Fruit fly (Drosophila melanogaster) Kc167 (cell line): ENCODE data around the gene CG8034.

ENCODE experiments used
- Myc ChIP-seq: fragments of >200 bp; optimal IDR thresholded peaks from 2 replicates; lab custom pipeline; 2017; ENCODE audit warnings: missing external identifiers
- Sin3A ChIP-seq: fragments of >200 bp; optimal IDR thresholded peaks from 2 replicates; lab custom pipeline; 2018; ENCODE audit warnings: missing external identifiers
- h ChIP-seq: fragments of >200 bp; optimal IDR thresholded peaks from 3 replicates; lab custom pipeline; 2018; ENCODE audit warnings: missing external identifiers
- insv ChIP-seq: fragments of >200 bp; optimal IDR thresholded peaks from 3 replicates; lab custom pipeline; 2018; ENCODE audit warnings: missing external identifiers
- psq ChIP-seq: fragments of >200 bp; optimal IDR thresholded peaks from 2 replicates; lab custom pipeline; 2017; ENCODE audit warnings: missing external identifiers
- ttk ChIP-seq: sonication (Bioruptor generic); optimal IDR thresholded peaks from 2 replicates; lab custom pipeline; 2017; ENCODE audit warnings: missing external identifiers

The CG8034 gene

DNA sequence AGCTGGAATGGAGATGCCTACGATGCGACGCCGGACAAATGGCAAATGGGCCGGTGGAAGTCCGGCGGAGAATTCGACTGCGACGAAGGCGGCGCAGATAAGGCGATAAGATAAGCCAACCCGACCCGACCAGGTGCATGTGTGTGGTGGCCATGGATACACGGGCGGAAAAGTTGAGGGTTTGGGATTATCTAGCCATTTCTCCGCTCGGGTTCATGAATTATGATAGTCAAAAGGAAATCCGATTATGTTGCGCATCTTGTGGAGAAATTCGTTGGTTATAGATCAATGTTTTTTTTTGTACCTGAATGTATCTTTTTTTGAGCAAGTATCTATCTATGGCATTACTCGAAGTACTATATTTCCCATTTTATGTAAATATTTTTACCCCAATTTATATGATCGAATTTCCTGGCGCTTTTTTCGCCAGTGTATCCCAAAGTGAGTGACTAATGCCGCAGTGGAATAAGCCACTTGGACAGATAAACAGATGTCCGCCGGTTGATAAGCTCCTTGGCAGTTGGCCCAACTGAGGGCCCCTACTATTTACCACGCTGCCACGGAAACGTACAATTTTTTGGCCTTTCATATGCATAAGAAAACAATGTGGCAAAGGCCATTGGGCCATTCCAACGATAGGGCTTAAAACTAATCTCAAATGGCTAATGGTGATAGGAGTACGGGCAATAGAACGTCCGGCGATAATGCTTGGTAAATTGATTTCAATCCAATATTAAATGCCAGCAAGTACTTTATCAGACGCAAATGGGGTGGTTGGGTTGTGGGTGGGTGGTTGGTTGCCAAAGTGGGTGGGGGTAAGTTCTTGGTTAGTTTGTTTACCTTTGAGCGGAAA is 50.5 kb downstream of the CG8034 start, which contains the start of gene CG7992:
CG7992 (minus strand) TSS at position 51 of the 853 bp plus-strand sequence.
- TF ChIP-seq h (lab: Kevin White, UChicago), result no peak
- TF ChIP-seq Sin3A (lab: Kevin White, UChicago), result no peak
- no peak for TF ChIP-seq Myc (lab: Kevin White, UChicago)
- TF ChIP-seq ttk (lab: Kevin White, UChicago), result no peak

DNA sequence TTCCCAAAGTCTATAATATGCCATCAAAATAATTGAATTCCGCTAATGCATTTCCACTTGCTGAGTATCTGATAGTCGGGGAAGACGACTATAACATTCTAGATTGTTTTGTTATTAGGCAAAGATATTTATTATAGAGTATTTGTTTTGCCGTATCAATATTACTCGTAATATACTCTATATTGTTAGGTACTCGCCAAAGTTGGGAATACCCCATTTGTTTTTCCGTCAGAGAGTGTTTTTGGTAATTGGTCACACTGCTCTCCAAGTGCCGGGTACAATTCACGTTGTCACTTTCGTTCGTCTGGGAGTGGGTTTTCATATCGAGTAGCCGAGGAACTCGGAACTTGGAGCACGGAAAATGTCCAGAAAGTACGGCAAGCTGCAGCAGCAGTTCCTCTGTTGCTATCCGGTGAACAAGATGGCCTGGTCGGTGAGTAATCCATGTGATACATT is 54.6 kb downstream of the CG8034 start, which contains the start of gene CG7889:
CG7889 (plus strand) TSS at position 253 of the 456 bp plus-strand sequence.
- no peak for TF ChIP-seq ttk (lab: Kevin White, UChicago)
- TF ChIP-seq Sin3A (lab: Kevin White, UChicago), result no peak
- TF ChIP-seq Myc (lab: Kevin White, UChicago), result no peak

DNA sequence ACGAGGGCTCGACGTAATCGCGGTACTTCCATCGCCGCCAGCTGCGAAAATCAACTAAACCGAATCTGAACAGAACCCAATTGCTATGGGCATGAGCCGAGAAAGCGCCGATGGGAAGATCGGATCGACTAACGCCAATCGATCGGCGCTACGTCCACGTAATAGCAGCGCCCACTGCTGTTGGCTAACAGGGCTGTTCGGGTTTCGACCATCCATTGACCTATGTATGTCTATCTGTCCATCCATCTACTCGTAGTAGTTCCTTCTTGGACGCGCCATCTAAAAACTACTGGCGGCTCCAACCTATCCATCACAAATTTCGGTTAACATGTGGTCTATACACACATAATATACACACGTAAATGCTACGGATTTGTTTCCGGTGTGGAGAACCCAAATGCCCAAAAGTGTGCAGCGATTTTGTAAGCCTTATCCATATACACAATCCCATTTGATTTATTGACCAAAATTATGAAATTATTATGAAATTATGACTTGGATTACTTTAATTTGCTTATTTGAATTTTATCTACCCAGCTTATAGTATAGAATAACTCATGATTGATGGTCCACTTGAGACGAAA is 56.1 kb downstream of the CG8034 start, which contains the start of gene CG14196:
CG14196 (minus strand) TSS at position 51 of the 584 bp plus-strand sequence.
- TF ChIP-seq h (lab: Kevin White, UChicago) (no peak), Myc (lab: Kevin White, UChicago) (no peak), insv (lab: Kevin White, UChicago) (no peak), Sin3A (lab: Kevin White, UChicago) (no peak)

DNA sequence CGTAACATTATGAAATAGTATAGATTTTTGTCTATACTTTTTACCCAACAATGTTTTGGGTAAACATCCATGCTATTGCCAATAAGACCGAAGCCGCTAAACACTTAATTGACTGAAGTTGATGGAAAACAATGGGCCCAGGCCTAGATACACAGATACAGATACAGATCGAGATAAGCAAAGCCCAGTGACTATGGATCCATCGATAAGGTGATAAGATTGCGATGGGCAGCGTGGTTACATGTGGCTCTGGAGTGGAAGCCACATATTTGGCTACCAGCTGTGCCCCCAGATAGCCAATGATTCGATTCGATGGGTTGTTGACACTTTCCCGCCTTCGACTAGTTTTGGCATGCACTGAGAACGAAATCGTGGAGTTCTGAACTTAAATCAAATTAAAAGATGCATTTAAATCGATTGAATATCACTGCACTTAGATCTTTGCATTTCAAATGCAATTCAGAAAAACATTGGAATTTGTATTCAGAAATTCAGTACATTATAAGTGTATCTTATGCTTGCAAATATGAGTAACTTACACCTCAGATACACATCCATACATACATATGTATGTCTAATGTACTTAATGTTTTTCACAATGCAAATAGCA is 57.6 kb downstream of the CG8034 start:
- no peak for TF ChIP-seq ttk (lab: Kevin White, UChicago)

DNA sequence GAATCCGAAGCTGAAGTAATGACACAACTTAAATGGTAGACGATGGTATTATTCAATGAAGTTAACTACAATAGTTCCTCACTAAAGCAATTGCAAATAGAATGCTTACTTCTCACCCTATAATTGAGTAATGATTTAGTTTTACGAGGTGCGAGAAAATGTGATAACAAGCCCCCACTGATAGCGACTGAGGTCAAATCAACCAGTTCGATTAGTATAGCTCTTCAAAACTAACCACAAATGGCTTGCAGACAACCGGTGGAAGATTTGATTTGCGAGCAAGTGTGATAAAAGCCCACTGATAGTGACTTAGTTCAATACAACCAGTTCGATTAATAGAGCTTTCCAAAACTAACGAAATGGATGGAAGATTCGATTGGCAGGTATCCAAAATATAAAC is 58.6 kb downstream of the CG8034 start:
- no peak for TF ChIP-seq psq (lab: Kevin White, UChicago)

DNA sequence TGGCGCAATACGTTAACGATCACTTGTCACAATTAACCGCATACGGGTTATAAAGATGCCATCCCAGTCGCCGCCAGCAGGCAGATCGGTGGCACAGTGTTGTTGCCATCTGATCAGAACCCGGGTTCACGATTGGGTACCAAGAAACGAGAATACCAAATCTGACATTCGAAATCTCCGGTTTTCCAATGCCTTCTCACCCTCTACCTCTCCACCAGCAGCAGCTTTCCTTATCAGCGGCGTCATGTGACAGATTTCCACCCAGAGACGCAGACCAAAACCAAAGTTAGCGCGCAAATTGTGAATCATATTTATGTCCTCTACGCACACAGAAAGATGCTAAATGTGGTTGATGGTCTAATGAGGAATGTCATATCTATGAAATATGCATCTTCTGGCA is 59.3 kb downstream of the CG8034 start:
- TF ChIP-seq ttk (lab: Kevin White, UChicago) (no peak), Sin3A (lab: Kevin White, UChicago) (no peak), psq (lab: Kevin White, UChicago) (no peak), Myc (lab: Kevin White, UChicago) (no peak), h (lab: Kevin White, UChicago) (no peak)
